Fruit fly (Drosophila melanogaster) S2 (cell line): ENCODE results near the gene CG5510.

Source experiments
- CG8478 ChIP-seq: fragments of >200 bp; optimal IDR thresholded peaks from 2 replicates; lab custom pipeline; 2018
- CTCF ChIP-seq, 2 experiments: fragments of >200 bp; optimal IDR thresholded peaks; 2 replicates each; lab custom pipeline; 2018

dm6 chr3R:24218565-24218964 is 49.2 kb upstream of the CG5510 start, which contains the start of gene CG17786:
- TF ChIP-seq CTCF (optimal IDR thresholded peaks at IDR 0.05; lab: Kevin White, UChicago) (no peak), CG8478 (lab: Kevin White, UChicago) (no peak)
